Worm (Caenorhabditis elegans) whole organism, L3 larva: Measurements from ENCODE around the gene Y49A3A.3.

Experiments used
- R02D3.7 ChIP-seq: fragments of 150-350 bp; optimal IDR thresholded peaks from 2 replicates; lab custom pipeline; 2014; ENCODE audit warnings: missing biosample characterization, missing genetic modification characterization
- ZK546.5 ChIP-seq: sonication (generic microtip); optimal IDR thresholded peaks from 2 replicates; lab custom pipeline; 2017; ENCODE audit warnings: missing biosample characterization, missing genetic modification characterization
- aly-2 ChIP-seq: fragments of 150-350 bp; optimal IDR thresholded peaks from 2 replicates; lab custom pipeline; 2014; ENCODE audit warnings: missing biosample characterization, missing genetic modification characterization
- ama-1 ChIP-seq: fragments of 150-350 bp; optimal IDR thresholded peaks from 2 replicates; lab custom pipeline; 2018
- ceh-16 ChIP-seq: sonication (generic microtip); optimal IDR thresholded peaks from 2 replicates; lab custom pipeline; 2017; ENCODE audit warnings: missing biosample characterization, missing genetic modification characterization
- ceh-28 ChIP-seq: fragments of 150-350 bp; optimal IDR thresholded peaks from 2 replicates; lab custom pipeline; 2014; ENCODE audit warnings: missing biosample characterization, missing genetic modification reagents, missing genetic modification characterization
- ceh-9 ChIP-seq: sonication (generic microtip); optimal IDR thresholded peaks from 2 replicates; lab custom pipeline; 2018; ENCODE audit warnings: missing biosample characterization, missing genetic modification characterization
- daf-12 ChIP-seq: fragments of 150-350 bp; optimal IDR thresholded peaks from 2 replicates; lab custom pipeline; 2014; ENCODE audit warnings: missing biosample characterization, missing genetic modification reagents, missing genetic modification characterization
- egl-27 ChIP-seq: sonication (generic microtip); optimal IDR thresholded peaks from 4 replicates; lab custom pipeline; 2017; ENCODE audit warnings: missing biosample characterization, missing genetic modification reagents, missing genetic modification characterization
- egl-5 ChIP-seq: fragments of 150-350 bp; optimal IDR thresholded peaks from 2 replicates; lab custom pipeline; 2017; ENCODE audit warnings: missing biosample characterization, missing genetic modification reagents, missing genetic modification characterization, inconsistent platforms
- elt-1 ChIP-seq: fragments of 150-350 bp; optimal IDR thresholded peaks from 2 replicates; lab custom pipeline; 2014; ENCODE audit warnings: missing biosample characterization, missing genetic modification characterization
- elt-2 ChIP-seq: sonication (generic microtip); optimal IDR thresholded peaks from 2 replicates; lab custom pipeline; 2016; ENCODE audit warnings: missing genetic modification reagents, mild to moderate bottlenecking, missing genetic modification characterization, missing compliant biosample characterization
- elt-3 ChIP-seq, 3 experiments: fragments of 150-350 bp in 1 of 3; sonication (generic microtip) in 2 of 3; optimal IDR thresholded peaks; 2 replicates in 2 of 3; 4 replicates in 1 of 3; lab custom pipeline; 2014 to 2017; ENCODE audit warnings: missing biosample characterization in 3 of 3, missing genetic modification characterization in 3 of 3
- eor-1 ChIP-seq, 2 experiments: fragments of 150-350 bp; optimal IDR thresholded peaks; 2 replicates each; lab custom pipeline; 2014 to 2018; ENCODE audit warnings: missing biosample characterization in 2 of 2, missing genetic modification characterization in 2 of 2
- fkh-10 ChIP-seq: sonication (generic microtip); optimal IDR thresholded peaks from 2 replicates; lab custom pipeline; 2017; ENCODE audit warnings: missing biosample characterization, missing genetic modification reagents, missing genetic modification characterization
- fos-1 ChIP-seq: fragments of 150-350 bp; optimal IDR thresholded peaks from 2 replicates; lab custom pipeline; 2014; ENCODE audit warnings: missing biosample characterization, missing genetic modification characterization
- hmg-11 ChIP-seq: sonication (generic microtip); optimal IDR thresholded peaks from 2 replicates; lab custom pipeline; 2016; ENCODE audit warnings: missing genetic modification characterization, missing compliant biosample characterization
- jun-1 ChIP-seq: fragments of 150-350 bp; optimal IDR thresholded peaks from 2 replicates; lab custom pipeline; 2014; ENCODE audit warnings: missing biosample characterization, missing genetic modification reagents, missing genetic modification characterization
- lin-39 ChIP-seq: fragments of 150-350 bp; optimal IDR thresholded peaks from 2 replicates; lab custom pipeline; 2018; ENCODE audit warnings: missing biosample characterization, missing genetic modification reagents, missing genetic modification characterization
- lsy-12 ChIP-seq: sonication (generic microtip); optimal IDR thresholded peaks from 2 replicates; lab custom pipeline; 2016; ENCODE audit warnings: mild to moderate bottlenecking, missing genetic modification characterization, missing compliant biosample characterization
- nfya-1 ChIP-seq: sonication (generic microtip); optimal IDR thresholded peaks from 2 replicates; lab custom pipeline; 2017; ENCODE audit warnings: missing genetic modification characterization, mild to moderate bottlenecking, missing compliant biosample characterization, antibody characterized with exemption, moderate library complexity; ENCODE audit not compliant: insufficient read depth
- nhr-11 ChIP-seq: fragments of 150-350 bp; optimal IDR thresholded peaks from 2 replicates; lab custom pipeline; 2014; ENCODE audit warnings: missing biosample characterization, missing genetic modification characterization
- nhr-12 ChIP-seq: fragments of 150-350 bp; optimal IDR thresholded peaks from 2 replicates; lab custom pipeline; 2014; ENCODE audit warnings: missing biosample characterization, missing genetic modification characterization
- nhr-23 ChIP-seq: fragments of 150-350 bp; optimal IDR thresholded peaks from 2 replicates; lab custom pipeline; 2014; ENCODE audit warnings: missing biosample characterization, missing genetic modification reagents, missing genetic modification characterization
- nhr-237 ChIP-seq: fragments of 150-350 bp; optimal IDR thresholded peaks from 2 replicates; lab custom pipeline; 2014; ENCODE audit warnings: missing biosample characterization, missing genetic modification characterization
- nhr-25 ChIP-seq: sonication (generic microtip); optimal IDR thresholded peaks from 2 replicates; lab custom pipeline; 2017; ENCODE audit warnings: missing biosample characterization, missing genetic modification characterization
- nhr-28 ChIP-seq: fragments of 150-350 bp; optimal IDR thresholded peaks from 2 replicates; lab custom pipeline; 2014; ENCODE audit warnings: missing biosample characterization, missing genetic modification characterization
- nhr-76 ChIP-seq: fragments of 150-350 bp; sonication (generic microtip); optimal IDR thresholded peaks from 5 replicates; lab custom pipeline; 2014; ENCODE audit warnings: missing biosample characterization, missing genetic modification characterization
- nhr-77 ChIP-seq: fragments of 150-350 bp; optimal IDR thresholded peaks from 2 replicates; lab custom pipeline; 2014; ENCODE audit warnings: missing biosample characterization, missing genetic modification characterization
- pha-4 ChIP-seq: fragments of 150-350 bp; optimal IDR thresholded peaks from 2 replicates; lab custom pipeline; 2014; ENCODE audit warnings: missing biosample characterization, missing genetic modification reagents, missing genetic modification characterization
- pqm-1 ChIP-seq: fragments of 150-350 bp; optimal IDR thresholded peaks from 2 replicates; lab custom pipeline; 2017; ENCODE audit warnings: missing biosample characterization, missing genetic modification characterization, inconsistent platforms
- sea-2 ChIP-seq: fragments of 150-350 bp; sonication (generic microtip); optimal IDR thresholded peaks from 4 replicates; lab custom pipeline; 2014; ENCODE audit warnings: missing biosample characterization, missing genetic modification reagents, missing genetic modification characterization
- skn-1 ChIP-seq: fragments of 150-350 bp; optimal IDR thresholded peaks from 2 replicates; lab custom pipeline; 2014; ENCODE audit warnings: missing biosample characterization, missing genetic modification characterization
- snpc-4 ChIP-seq: fragments of 150-350 bp; optimal IDR thresholded peaks from 2 replicates; lab custom pipeline; 2014; ENCODE audit warnings: missing biosample characterization, missing genetic modification characterization
- unc-39 ChIP-seq: sonication (generic microtip); optimal IDR thresholded peaks from 4 replicates; lab custom pipeline; 2017; ENCODE audit warnings: missing biosample characterization, missing genetic modification characterization
- unc-62 ChIP-seq: fragments of 150-350 bp; sonication (generic microtip); optimal IDR thresholded peaks from 4 replicates; lab custom pipeline; 2014; ENCODE audit warnings: missing biosample characterization, missing genetic modification reagents, missing genetic modification characterization
- zag-1 ChIP-seq: fragments of 150-350 bp; optimal IDR thresholded peaks from 2 replicates; lab custom pipeline; 2014; ENCODE audit warnings: missing biosample characterization, missing genetic modification characterization
- ztf-11 ChIP-seq: fragments of 150-350 bp; optimal IDR thresholded peaks from 2 replicates; lab custom pipeline; 2014; ENCODE audit warnings: missing biosample characterization, missing genetic modification characterization

Y49A3A.3 gene

ce11 chrV:14317204-14317603 is 37.0 kb upstream of the Y49A3A.3 start:
- TF ChIP-seq pha-4 (tag; lab: Kevin White, UChicago) (peak; percentile 71), R02D3.7 (no peak), nfya-1 (peak; percentile 11), snpc-4 (tag; lab: Kevin White, UChicago) (peak; percentile 41), nhr-28 (no peak)

ce11 chrV:14317621-14318020 is 36.6 kb upstream of the Y49A3A.3 start:
- TF ChIP-seq fos-1 (tag; lab: Kevin White, UChicago) (no peak), fkh-10 (GFP tag; lab: Kevin White, UChicago) (no peak), nfya-1 (no peak)

ce11 chrV:14319101-14319781 is 35.0 kb upstream of the Y49A3A.3 start, which contains the start of gene F47B8.13:
F47B8.13 (minus strand) TSS chrV:14319731.
- TF ChIP-seq unc-39 (tag; lab: Kevin White, UChicago) (no peak), lsy-12 (tag; lab: Kevin White, UChicago) (no peak), elt-1 (no peak), ztf-11 (tag; lab: Kevin White, UChicago) (no peak), egl-27 (tag; lab: Kevin White, UChicago) (no peak), nhr-11 (tag; lab: Kevin White, UChicago) (no peak), ceh-28 (tag; lab: Kevin White, UChicago) (no peak), nhr-23 (no peak), ZK546.5 (no peak), zag-1 (tag; lab: Kevin White, UChicago) (no peak), nhr-28 (no peak), snpc-4 (tag; lab: Kevin White, UChicago) (no peak), hmg-11 (tag; lab: Kevin White, UChicago) (no peak), ama-1 (lab: Kevin White, UChicago) (no peak), pqm-1 (tag; lab: Kevin White, UChicago) (no peak), eor-1 (tag; optimal IDR thresholded peaks at IDR 0.05; lab: Kevin White, UChicago) (no peak), nfya-1 (no peak), skn-1 (tag; lab: Kevin White, UChicago) (no peak), unc-62 (no peak)
- TF ChIP-seq, all 47 proteins: peak for 0

ce11 chrV:14320246-14320645 is 34.0 kb upstream of the Y49A3A.3 start, which contains the start of gene F47B8.14:
F47B8.14 (plus strand) TSS chrV:14320546.
- no peak for TF ChIP-seq nhr-237 (tag; lab: Kevin White, UChicago)

ce11 chrV:14320730-14321319 is 33.4 kb upstream of the Y49A3A.3 start:
- TF ChIP-seq nhr-77 (tag; lab: Kevin White, UChicago) (no peak), nfya-1 (no peak), aly-2 (tag; lab: Kevin White, UChicago) (no peak), nhr-28 (no peak), snpc-4 (tag; lab: Kevin White, UChicago) (no peak), nhr-237 (tag; lab: Kevin White, UChicago) (no peak), nhr-25 (tag; lab: Kevin White, UChicago) (no peak), ceh-9 (tag; lab: Kevin White, UChicago) (no peak), elt-2 (tag; lab: Kevin White, UChicago) (no peak), nhr-11 (tag; lab: Kevin White, UChicago) (no peak), egl-27 (tag; lab: Kevin White, UChicago) (no peak), elt-1 (no peak)
- TF ChIP-seq, all 47 proteins: peak for 0

- TF ChIP-seq elt-2 (tag; lab: Kevin White, UChicago) (no peak), nhr-76 (tag; lab: Kevin White, UChicago) (no peak), egl-5 (tag; lab: Kevin White, UChicago) (peak; percentile 27), snpc-4 (tag; lab: Kevin White, UChicago) (peak; percentile 17), eor-1 (tag; optimal IDR thresholded peaks at IDR 0.05; lab: Kevin White, UChicago) (no peak), lin-39 (tag; lab: Kevin White, UChicago) (no peak), zag-1 (tag; lab: Kevin White, UChicago) (no peak), unc-39 (tag; lab: Kevin White, UChicago) (no peak), nhr-12 (no peak), egl-27 (tag; lab: Kevin White, UChicago) (no peak), lsy-12 (tag; lab: Kevin White, UChicago) (no peak), elt-1 (no peak), ceh-28 (tag; lab: Kevin White, UChicago) (no peak), ama-1 (lab: Kevin White, UChicago) (peak; percentile 5), ztf-11 (tag; lab: Kevin White, UChicago) (no peak), ceh-9 (tag; lab: Kevin White, UChicago) (no peak), skn-1 (tag; lab: Kevin White, UChicago) (peak; percentile 14), sea-2 (GFP tag; lab: Kevin White, UChicago) (no peak), ceh-16 (tag; lab: Kevin White, UChicago) (no peak), daf-12 (no peak), nhr-23 (peak; percentile 6), R02D3.7 (no peak), jun-1 (tag; lab: Kevin White, UChicago) (no peak), unc-62 (no peak), nhr-237 (tag; lab: Kevin White, UChicago) (no peak), fos-1 (tag; lab: Kevin White, UChicago) (no peak), elt-3 (tag; optimal IDR thresholded peaks at IDR 0.05; lab: Kevin White, UChicago) (no peak), nfya-1 (peak; percentile 69)
Measured at ce11 chrV:14322743-14323142, 31.5 kb upstream of the Y49A3A.3 start, which contains the start of gene F47B8.3. F47B8.3 (minus strand) TSS chrV:14323003.
